Worm (Caenorhabditis elegans): Measurements from ENCODE around the gene C14A11.2.

The C14A11.2 gene

DNA sequence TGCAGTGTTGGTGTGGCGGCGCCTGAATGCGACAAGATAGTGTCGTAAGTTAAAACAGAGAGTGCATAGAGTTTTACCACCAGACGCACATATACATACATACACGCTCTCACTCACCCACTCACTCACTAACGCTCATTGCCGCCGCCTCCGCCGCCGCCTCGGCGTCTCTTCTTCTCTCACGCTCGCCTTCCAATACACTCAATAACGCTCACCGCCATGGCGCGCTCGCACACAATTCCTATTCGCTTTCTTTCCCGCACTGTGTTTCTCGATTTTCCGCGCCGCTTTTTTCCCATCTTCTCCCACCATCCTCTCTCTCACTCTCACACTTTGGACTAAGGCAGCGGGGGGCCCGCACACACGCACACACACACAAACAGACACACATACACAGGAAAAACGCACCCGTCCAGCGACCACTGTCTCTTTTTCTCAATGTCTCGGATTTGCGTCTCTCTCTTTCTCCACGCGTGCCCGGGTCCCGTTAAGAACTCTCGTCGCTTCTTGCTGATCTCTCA lies 49.5 kb downstream of the C14A11.2 start, which contains the start of gene kin-29 (continued):
- TF ChIP-seq eyg-1 (tag; optimal IDR thresholded peaks at IDR 0.05) (peak; percentile 19), C38D4.7 (GFP tag; optimal IDR thresholded peaks at IDR 0.05) (peak; percentile 5), unc-86 (tag; optimal IDR thresholded peaks at IDR 0.05) (peak; percentile 29), hlh-8 (tag; optimal IDR thresholded peaks at IDR 0.05) (peak; percentile 76), unc-55 (GFP tag; optimal IDR thresholded peaks at IDR 0.05) (peak; percentile 86), ahr-1 (tag; optimal IDR thresholded peaks at IDR 0.05) (no peak), lin-11 (tag; optimal IDR thresholded peaks at IDR 0.05) (no peak), pat-9 (tag; optimal IDR thresholded peaks at IDR 0.05) (peak; percentile 62), pha-2 (tag; optimal IDR thresholded peaks at IDR 0.05) (peak; percentile 45), syd-9 (tag; optimal IDR thresholded peaks at IDR 0.05) (peak; percentile 68), ceh-14 (tag; optimal IDR thresholded peaks at IDR 0.05) (peak; percentile 94), ets-4 (tag; optimal IDR thresholded peaks at IDR 0.05) (peak; percentile 61), pax-1 (tag; optimal IDR thresholded peaks at IDR 0.05) (no peak), mec-3 (tag; optimal IDR thresholded peaks at IDR 0.05; ENCODE audit: borderline replicate concordance) (peak; percentile 50), fax-1 (tag; optimal IDR thresholded peaks at IDR 0.05) (peak; percentile 68), rnt-1 (tag; optimal IDR thresholded peaks at IDR 0.05) (peak; percentile 91), F13H6.1 (tag; optimal IDR thresholded peaks at IDR 0.05) (peak; percentile 81), unc-3 (GFP tag; conservative IDR thresholded peaks at IDR 0.05) (no peak), unc-3 (tag; optimal IDR thresholded peaks at IDR 0.05) (peak; percentile 53), ceh-22 (tag; optimal IDR thresholded peaks at IDR 0.05) (no peak), gmeb-2 (tag; optimal IDR thresholded peaks at IDR 0.05) (no peak), zip-5 (tag; optimal IDR thresholded peaks at IDR 0.05) (peak; percentile 20), T23F11.4 (GFP tag; optimal IDR thresholded peaks at IDR 0.05) (peak; percentile 22), sdc-2 (tag; optimal IDR thresholded peaks at IDR 0.05) (peak; percentile 89), elt-4 (tag; optimal IDR thresholded peaks at IDR 0.05) (no peak), ama-1 (optimal IDR thresholded peaks at IDR 0.05) (no peak), ceh-45 (GFP tag; IDR thresholded peaks at IDR 0.05) (no peak), ceh-19 (GFP tag; optimal IDR thresholded peaks at IDR 0.05) (peak; percentile 80)

DNA sequence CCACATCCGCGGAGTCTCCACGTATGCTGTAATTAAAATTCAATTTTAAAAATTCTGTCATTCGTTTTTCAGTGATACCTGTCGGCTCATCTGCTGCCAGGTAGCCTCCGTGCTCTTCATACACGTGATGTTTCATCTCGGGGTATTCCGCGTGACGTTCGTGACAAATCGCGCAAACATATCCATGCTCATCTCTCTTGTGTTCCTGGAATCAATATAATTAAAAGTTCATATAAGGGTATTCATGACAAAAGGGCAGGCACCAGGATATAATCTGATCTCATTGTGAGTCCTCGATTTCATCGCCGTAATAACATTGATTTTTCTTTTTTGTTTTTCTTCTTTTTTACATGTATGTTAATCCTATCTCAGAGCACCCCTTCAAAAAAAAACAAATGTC lies 51.1 kb downstream of the C14A11.2 start:
- TF ChIP-seq ceh-14 (tag; optimal IDR thresholded peaks at IDR 0.05), result no peak

Data from whole organism, late embryonic.